Fruit fly (Drosophila melanogaster) Kc167 (cell line): ENCODE results near the gene Mst87F.

Experiments
- Myc ChIP-seq: fragments of >200 bp; optimal IDR thresholded peaks from 2 replicates; lab custom pipeline; 2017; ENCODE audit warnings: missing external identifiers
- h ChIP-seq: fragments of >200 bp; optimal IDR thresholded peaks from 3 replicates; lab custom pipeline; 2018; ENCODE audit warnings: missing external identifiers

DNA sequence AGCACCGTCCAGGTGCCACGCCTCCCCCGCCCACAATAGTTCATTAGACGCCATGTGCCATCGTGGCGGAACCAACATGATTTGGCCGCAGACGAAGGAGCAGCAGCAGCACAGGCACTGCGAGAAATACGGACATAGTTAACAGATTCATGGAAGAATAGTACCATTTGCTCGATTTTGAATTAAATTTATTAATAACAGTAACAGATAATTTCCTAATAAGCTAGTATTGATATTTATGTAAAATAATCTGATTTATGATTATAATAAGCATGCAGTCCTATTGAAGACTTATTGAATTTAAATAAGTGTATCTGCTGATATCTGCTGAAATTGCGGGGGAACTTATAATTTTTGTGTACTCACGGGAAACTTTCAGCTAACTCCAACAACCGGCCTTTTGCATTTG is 30.5 kb downstream of the Mst87F start:
- no peak for TF ChIP-seq Myc (lab: Kevin White, UChicago)
- no peak for TF ChIP-seq h (lab: Kevin White, UChicago)
